Worm (Caenorhabditis elegans): ENCODE results near the gene F31E8.5.

ce11 chrII:6781231-6781630 is 25.8 kb downstream of the F31E8.5 start:
- no peak for TF ChIP-seq F13H6.1 (tag; optimal IDR thresholded peaks at IDR 0.05)
- TF ChIP-seq fax-1 (tag; optimal IDR thresholded peaks at IDR 0.05), result no peak
- TF ChIP-seq npax-4 (tag; optimal IDR thresholded peaks at IDR 0.05), result no peak
- no peak for TF ChIP-seq ceh-9 (tag; optimal IDR thresholded peaks at IDR 0.05)
- no peak for TF ChIP-seq hlh-13 (GFP tag; optimal IDR thresholded peaks at IDR 0.05)
- no peak for TF ChIP-seq ceh-6 (GFP tag; optimal IDR thresholded peaks at IDR 0.05)
- TF ChIP-seq ets-4 (tag; optimal IDR thresholded peaks at IDR 0.05), result no peak
- no peak for TF ChIP-seq dmd-4 (tag; optimal IDR thresholded peaks at IDR 0.05; ENCODE audit: borderline replicate concordance)
- no peak for TF ChIP-seq pha-4 (tag; optimal IDR thresholded peaks at IDR 0.05)
- TF ChIP-seq unc-55 (GFP tag; optimal IDR thresholded peaks at IDR 0.05), result no peak
- TF ChIP-seq C08G9.2 (tag; optimal IDR thresholded peaks at IDR 0.05), result no peak
